Fruit fly (Drosophila melanogaster): ENCODE measurements around the gene Tnpo.

Gene Tnpo

DNA sequence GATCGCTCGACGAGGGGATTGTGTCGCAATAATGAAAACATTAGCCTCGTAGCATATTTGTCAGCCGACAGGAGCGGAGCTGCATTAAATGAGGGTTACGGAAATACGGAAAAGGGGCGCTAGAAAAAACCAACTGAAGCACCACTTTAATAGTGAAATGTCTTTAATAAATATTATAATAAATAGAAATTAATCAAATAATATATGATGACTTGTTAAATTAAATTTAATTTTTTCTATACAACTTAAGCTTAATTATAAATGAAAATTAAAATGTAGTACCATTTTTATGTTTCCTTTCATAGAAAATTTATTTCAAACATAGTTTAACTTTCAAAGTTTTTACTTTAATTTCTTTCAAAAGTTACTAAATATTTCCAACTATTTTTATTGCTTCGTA is 31.3 kb upstream of the Tnpo start:
- no peak for TF ChIP-seq insv (optimal IDR thresholded peaks at IDR 0.05)

DNA sequence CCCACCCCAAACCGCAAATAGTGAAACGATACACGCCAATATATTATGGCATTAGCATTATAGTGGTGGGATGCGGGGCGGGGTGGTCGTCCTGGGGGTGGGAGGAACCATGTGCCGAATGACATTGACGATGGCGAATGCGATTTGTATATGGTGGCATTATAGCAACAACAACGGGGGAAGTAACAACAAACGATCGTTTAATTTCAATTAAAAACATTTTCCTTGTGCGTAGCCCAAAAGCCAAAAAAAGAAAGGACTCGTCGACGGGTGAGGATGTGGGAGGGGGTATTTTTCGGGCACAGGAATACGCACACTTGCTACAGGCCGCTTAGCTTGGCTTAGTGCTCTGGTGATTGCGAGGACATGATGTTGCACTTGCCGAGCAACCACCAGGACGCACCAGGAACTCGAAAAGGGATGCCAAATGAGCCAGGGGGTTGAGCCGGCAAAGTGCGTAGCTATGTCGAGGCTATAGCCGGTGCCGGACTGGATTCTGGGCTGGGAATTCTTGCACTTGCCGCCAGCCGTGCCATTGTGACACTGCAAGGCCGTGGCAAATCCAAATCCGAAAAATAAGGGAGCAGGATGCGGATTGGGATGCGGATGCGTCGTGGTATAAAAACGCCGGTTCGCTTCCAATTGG is 30.7 kb upstream of the Tnpo start, which contains the start of gene Prdm13:
Gene Prdm13, plus strand, starts transcription at position 645 of the 646 bp plus-strand sequence.
- no peak for TF ChIP-seq psq (optimal IDR thresholded peaks at IDR 0.05)
- TF ChIP-seq Myc (optimal IDR thresholded peaks at IDR 0.05): no peak
- no peak for TF ChIP-seq ttk (optimal IDR thresholded peaks at IDR 0.05)
- no peak for TF ChIP-seq insv (optimal IDR thresholded peaks at IDR 0.05)
- TF ChIP-seq h (optimal IDR thresholded peaks at IDR 0.05): no peak
- TF ChIP-seq Sin3A (optimal IDR thresholded peaks at IDR 0.05): no peak

DNA sequence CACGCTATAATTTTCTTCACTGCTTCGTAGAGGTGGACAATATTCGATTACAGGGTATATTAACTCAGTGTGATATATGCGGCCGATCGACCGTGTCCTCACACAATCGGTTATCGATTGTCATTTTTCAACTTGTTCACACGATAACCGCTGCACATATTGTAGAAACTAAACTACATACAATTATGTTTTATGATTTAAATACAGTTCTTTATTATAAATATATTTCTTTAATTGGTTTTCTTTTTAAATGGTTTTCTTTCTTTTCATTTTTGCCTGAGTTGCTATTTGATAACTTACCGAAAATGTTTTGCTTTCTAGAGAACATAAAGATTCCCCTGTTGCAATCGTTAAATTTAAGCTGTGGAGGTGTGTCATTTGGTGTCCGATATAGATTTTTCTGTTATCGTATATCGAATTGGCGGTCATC is 19.4 kb upstream of the Tnpo start, which contains the start of the genes fmt and CG7376:
Gene fmt, minus strand, starts transcription at position 55 of the 430 bp plus-strand sequence.
Gene CG7376, plus strand, starts transcription at position 423 of the 430 bp plus-strand sequence.
- TF ChIP-seq insv (optimal IDR thresholded peaks at IDR 0.05) (no peak), ttk (optimal IDR thresholded peaks at IDR 0.05) (no peak), Myc (optimal IDR thresholded peaks at IDR 0.05) (no peak), Sin3A (optimal IDR thresholded peaks at IDR 0.05) (no peak), psq (optimal IDR thresholded peaks at IDR 0.05) (no peak), h (optimal IDR thresholded peaks at IDR 0.05) (no peak)

DNA sequence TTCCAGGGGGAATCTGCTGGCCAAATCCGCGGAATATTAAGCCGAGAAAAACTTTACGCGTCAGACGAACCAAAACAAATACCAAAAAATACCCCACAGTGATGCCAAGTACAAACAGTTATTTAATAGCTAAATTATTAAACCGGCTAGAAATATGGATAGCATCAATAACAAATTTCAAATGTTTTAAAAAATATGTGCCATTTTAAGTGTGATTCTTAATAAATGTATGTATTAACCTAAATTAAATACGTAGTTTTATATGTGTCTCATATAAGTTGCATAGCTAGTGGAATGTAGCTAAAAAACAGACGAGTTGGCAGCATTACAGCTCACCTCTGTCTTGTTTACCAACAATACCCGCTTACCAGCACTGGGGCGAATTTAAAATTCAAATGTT is 11.5 kb upstream of the Tnpo start, which contains the start of gene CG10274:
Gene CG10274, minus strand, starts transcription at position 54 of the 400 bp plus-strand sequence.
- TF ChIP-seq psq (optimal IDR thresholded peaks at IDR 0.05): no peak
- TF ChIP-seq Sin3A (optimal IDR thresholded peaks at IDR 0.05): no peak

DNA sequence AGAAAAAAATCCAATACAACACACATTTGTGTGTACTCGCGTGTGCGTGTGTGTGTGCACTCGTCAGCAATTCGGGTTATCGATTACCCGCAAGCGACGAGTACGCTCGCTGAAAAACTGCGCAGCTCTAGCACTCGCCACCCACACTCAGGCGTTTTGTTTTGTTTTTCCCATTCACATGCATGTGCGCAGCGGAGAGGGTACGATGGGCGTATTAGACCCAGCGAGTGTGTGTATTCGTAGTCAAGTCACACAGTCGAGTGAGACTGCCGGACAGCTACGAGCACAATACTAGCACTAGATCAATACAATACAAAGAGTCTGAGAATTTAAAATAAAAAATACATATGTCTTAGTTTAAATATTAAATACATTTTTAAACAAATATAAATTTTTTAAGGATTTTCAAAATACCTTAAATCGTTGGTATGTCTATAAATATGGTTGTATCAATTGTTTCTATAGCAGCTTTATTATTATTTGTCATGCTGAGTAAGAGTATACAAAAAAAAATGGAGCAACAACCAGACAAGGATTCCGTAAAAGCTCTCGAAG is 8.3 kb upstream of the Tnpo start, which contains the start of the genes D19B and CG43293:
Gene D19B, minus strand, starts transcription at position 37 of the 555 bp plus-strand sequence.
Gene CG43293, plus strand, starts transcription at position 306 of the 555 bp plus-strand sequence.
- TF ChIP-seq h (optimal IDR thresholded peaks at IDR 0.05): no peak
- TF ChIP-seq psq (optimal IDR thresholded peaks at IDR 0.05): no peak
- no peak for TF ChIP-seq insv (optimal IDR thresholded peaks at IDR 0.05)
- no peak for TF ChIP-seq ttk (optimal IDR thresholded peaks at IDR 0.05)
- TF ChIP-seq Myc (optimal IDR thresholded peaks at IDR 0.05): no peak

DNA sequence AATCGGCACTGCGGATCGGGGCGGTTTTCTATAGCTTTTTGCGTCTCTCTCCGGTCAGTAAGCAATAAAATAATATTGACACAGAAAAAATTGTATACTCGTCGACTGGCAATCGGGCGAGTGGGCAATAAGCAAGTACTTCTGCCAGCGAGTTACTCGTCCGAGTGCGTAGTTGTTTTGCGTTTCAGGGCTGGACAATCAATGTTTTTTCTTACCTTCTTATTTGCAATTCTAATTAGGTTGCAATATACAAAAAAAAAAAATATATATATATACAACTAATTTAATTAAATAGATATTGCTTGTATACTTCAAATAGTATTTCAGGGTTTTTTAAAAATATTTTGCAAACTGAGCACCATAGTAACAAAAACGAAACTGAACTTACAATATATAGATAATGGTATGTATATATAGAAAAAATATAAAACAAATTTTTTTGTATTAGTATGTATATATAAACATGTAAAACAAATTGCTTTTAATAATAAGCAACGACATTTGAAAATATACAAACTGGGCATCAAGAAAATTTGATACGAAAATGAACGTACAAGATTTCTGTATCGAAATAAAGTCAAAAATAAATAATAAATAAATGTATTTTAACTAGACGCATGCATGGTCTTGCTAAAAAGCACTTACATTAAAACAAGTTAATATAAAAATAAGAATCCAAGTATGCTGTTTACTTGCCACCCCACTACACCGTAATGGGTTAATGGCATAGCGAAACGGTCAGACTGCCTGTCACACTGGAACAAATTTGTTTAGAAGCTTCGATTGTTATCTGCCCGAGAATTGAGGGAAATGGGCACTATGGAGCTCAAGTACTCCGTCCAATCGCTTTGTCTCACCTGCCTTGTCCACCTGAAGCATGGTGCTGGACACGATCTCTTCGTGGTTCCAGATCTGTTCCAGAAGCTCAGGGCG is 4.0 kb upstream of the Tnpo start, which contains the start of the genes D19A and CG7386:
Gene D19A, minus strand, starts transcription at position 129 of the 933 bp plus-strand sequence.
Gene CG7386, plus strand, starts transcription at position 751 of the 933 bp plus-strand sequence.
- TF ChIP-seq Sin3A (optimal IDR thresholded peaks at IDR 0.05) (no peak), Myc (optimal IDR thresholded peaks at IDR 0.05) (no peak), h (optimal IDR thresholded peaks at IDR 0.05) (no peak), insv (optimal IDR thresholded peaks at IDR 0.05) (no peak), ttk (optimal IDR thresholded peaks at IDR 0.05) (no peak), psq (optimal IDR thresholded peaks at IDR 0.05) (no peak)

DNA sequence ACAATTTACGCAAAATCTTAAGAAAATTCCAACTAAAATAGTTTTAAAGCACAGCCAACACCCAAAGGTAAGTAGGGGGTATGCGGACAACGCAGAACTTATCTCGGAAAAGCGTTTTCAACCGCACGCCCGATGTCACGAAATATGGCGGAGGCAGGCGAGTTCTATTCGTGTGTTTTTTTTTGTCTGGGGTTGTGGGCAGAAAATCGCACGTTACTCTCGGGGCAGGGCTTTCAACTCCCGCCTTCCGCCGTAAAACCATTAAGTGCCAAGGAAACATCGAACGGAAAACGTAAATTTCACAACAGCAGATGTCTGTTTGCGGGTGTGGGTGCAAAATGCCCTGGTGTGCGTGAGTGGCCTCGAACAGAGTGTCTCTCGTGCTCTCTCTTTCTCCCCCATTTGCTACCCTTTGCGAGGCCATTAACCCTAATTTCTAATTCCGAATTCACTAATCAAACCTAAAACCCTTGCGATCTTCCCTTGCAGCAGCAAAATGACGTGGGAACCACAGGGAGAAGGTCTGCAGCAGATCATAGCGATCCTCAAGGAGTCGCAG is 355 bp downstream of the Tnpo start:
- TF ChIP-seq Sin3A (optimal IDR thresholded peaks at IDR 0.05) (no peak), insv (optimal IDR thresholded peaks at IDR 0.05) (no peak), psq (optimal IDR thresholded peaks at IDR 0.05) (no peak), h (optimal IDR thresholded peaks at IDR 0.05) (no peak), Myc (optimal IDR thresholded peaks at IDR 0.05) (no peak), ttk (optimal IDR thresholded peaks at IDR 0.05) (no peak)

DNA sequence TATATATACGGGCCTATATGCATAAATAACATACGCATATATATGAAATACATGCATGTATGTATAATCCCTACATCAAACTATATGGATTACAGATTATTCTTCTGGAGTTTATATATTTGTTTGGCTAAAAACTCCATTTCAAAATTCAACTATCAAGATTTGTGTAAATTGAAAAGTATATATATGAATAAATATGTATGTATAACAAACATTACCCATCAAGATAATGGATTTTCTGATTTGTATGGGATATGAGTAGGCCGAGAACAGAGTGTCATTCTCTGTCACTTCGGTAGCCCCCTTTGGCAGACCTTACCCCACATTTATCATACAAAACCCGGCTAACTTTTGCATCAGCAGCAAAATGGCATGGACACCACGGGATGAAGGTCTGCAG is 6.9 kb downstream of the Tnpo start, which contains the start of gene CG8219:
Gene CG8219, plus strand, starts transcription at position 301 of the 400 bp plus-strand sequence.
- no peak for TF ChIP-seq h (optimal IDR thresholded peaks at IDR 0.05)
- no peak for TF ChIP-seq insv (optimal IDR thresholded peaks at IDR 0.05)
- no peak for TF ChIP-seq Myc (optimal IDR thresholded peaks at IDR 0.05)
- no peak for TF ChIP-seq Sin3A (optimal IDR thresholded peaks at IDR 0.05)

DNA sequence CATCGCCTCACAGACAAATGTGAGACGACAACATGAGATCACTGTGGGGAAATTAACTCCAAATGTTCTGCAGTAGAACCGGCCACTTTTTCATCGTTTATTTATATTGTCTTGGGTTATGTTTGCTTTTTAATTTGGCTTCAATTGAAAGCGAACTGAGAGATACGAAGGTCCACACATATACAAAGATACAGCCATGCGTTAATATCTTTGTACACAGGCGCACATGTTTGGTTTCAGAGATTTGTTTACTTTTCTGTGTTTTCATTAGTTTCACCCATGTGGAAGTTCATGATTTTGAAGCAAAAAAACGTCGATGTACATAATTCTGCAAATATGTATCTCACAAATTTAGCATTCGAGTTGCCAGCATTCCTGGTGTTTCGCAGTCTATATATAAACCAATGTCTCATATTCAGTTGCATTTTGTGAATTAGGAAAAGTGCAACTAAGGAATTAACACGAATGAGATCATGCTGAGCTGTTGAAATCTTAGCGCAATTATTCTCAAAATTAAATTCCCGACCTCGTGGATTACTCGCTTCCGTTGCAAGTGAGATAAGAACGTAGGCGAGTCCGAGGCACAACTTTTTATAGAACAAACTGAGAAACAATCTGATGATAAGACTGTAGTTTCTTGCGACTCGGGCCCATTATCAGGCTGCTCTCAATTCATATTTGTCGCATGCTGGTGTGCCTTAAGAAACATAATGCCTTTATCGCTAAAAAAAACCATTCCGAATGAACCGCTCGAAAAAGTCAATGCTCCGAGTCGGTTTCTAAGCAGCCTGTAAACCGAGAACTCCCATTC is 22.9 kb downstream of the Tnpo start:
- TF ChIP-seq insv (optimal IDR thresholded peaks at IDR 0.05): no peak
- no peak for TF ChIP-seq Sin3A (optimal IDR thresholded peaks at IDR 0.05)
- TF ChIP-seq ttk (optimal IDR thresholded peaks at IDR 0.05): no peak
- TF ChIP-seq Myc (optimal IDR thresholded peaks at IDR 0.05): no peak
- TF ChIP-seq psq (optimal IDR thresholded peaks at IDR 0.05): no peak
- no peak for TF ChIP-seq h (optimal IDR thresholded peaks at IDR 0.05)

DNA sequence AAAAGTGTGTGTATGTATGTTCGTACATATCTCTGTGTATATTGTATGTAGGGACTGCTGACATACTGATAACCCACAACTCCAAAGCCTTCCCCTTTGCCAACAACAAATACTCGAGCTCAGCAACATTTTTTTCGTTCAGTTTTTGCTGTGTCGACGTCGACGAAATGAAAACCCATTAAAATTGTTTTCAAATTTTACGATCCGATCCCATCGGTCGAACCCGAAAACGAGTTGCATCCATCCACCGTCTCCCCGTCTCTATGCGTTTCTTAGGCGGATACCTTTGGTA is 23.5 kb downstream of the Tnpo start:
- TF ChIP-seq h (optimal IDR thresholded peaks at IDR 0.05) (no peak), Sin3A (optimal IDR thresholded peaks at IDR 0.05) (no peak), Myc (optimal IDR thresholded peaks at IDR 0.05) (no peak), insv (optimal IDR thresholded peaks at IDR 0.05) (no peak), psq (optimal IDR thresholded peaks at IDR 0.05) (no peak), ttk (optimal IDR thresholded peaks at IDR 0.05) (no peak)

DNA sequence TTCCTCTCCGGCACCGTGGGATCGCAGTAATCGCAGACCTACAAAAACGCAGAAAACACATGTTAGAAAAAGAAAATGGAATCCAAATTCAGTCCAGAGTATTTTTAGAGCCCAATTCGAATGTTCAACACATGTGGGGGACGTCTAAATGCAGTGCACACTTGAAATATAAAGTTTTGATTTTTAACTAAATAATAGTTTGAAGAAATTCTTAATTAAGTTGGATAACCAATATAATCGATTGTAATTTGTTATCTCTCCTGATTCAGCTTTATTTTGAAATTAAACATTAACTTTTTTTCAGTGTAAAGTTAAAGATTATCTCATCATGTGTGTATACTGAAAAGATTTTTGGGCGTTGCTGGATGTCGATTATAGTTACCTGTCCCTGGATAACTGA is 23.9 kb downstream of the Tnpo start:
- TF ChIP-seq psq (optimal IDR thresholded peaks at IDR 0.05) (no peak), Sin3A (optimal IDR thresholded peaks at IDR 0.05) (no peak)
